Fruit fly (Drosophila melanogaster): ENCODE results near the gene SmB.
A peak's percentile ranks its signal among the peaks of the same experiment; 100 is the strongest.

SmB gene

dm6 chr2L:10413251-10414127 lies 12.9 kb downstream of the SmB start, which contains the start of the genes CG5355 and Klp31E (continued):
- TF ChIP-seq ranshi (GFP tag; IDR thresholded peaks at IDR 0.05), result 0 out of 2 replicates have a peak, but pooled peaks have one; percentile 44
- no peak for TF ChIP-seq CkIIα-i1 (GFP tag; IDR thresholded peaks at IDR 0.05)
- no peak for TF ChIP-seq Stat92E (GFP tag; optimal IDR thresholded peaks at IDR 0.05)
- no peak for TF ChIP-seq Poxn (GFP tag; IDR thresholded peaks at IDR 0.05)
- TF ChIP-seq CG4424 (GFP tag; optimal IDR thresholded peaks at IDR 0.05), result peak; percentile 73
- peak; percentile 46 for TF ChIP-seq CG10431 (GFP tag; optimal IDR thresholded peaks at IDR 0.05)
- TF ChIP-seq fd96Cb (tag; optimal IDR thresholded peaks at IDR 0.05), result peak; percentile 64
- TF ChIP-seq slp2 (GFP tag; optimal IDR thresholded peaks at IDR 0.05), result peak; percentile 37
- peak; percentile 65 for TF ChIP-seq HLH4C (GFP tag; IDR thresholded peaks at IDR 0.05; ENCODE audit: partially characterized antibody)
- TF ChIP-seq her (GFP tag; optimal IDR thresholded peaks at IDR 0.05), result no peak
- peak; percentile 37 for TF ChIP-seq salm (tag; optimal IDR thresholded peaks at IDR 0.05)
- TF ChIP-seq lov (optimal IDR thresholded peaks at IDR 0.05), result no peak
- TF ChIP-seq lov (GFP tag; IDR thresholded peaks at IDR 0.05), result no peak
- no peak for TF ChIP-seq CG8765 (GFP tag; IDR thresholded peaks at IDR 0.05)
- peak; percentile 71 for TF ChIP-seq Usf (GFP tag; optimal IDR thresholded peaks at IDR 0.05)
- peak; percentile 63 for TF ChIP-seq CG10147 (GFP tag; optimal IDR thresholded peaks at IDR 0.05)
- peak; percentile 20 for TF ChIP-seq NK7.1 (GFP tag; optimal IDR thresholded peaks at IDR 0.05)
- peak; percentile 43 for TF ChIP-seq CG7786 (GFP tag; optimal IDR thresholded peaks at IDR 0.05)
- TF ChIP-seq Hr3 (GFP tag; optimal IDR thresholded peaks at IDR 0.05), result peak; percentile 71
- no peak for TF ChIP-seq mirr (GFP tag; optimal IDR thresholded peaks at IDR 0.05)
- TF ChIP-seq amos (GFP tag; IDR thresholded peaks at IDR 0.05; ENCODE audit: partially characterized antibody), result peak; percentile 68; the same call in 1 of the 2 replicates
- no peak for TF ChIP-seq CG7987 (GFP tag; optimal IDR thresholded peaks at IDR 0.05)
- no peak for TF ChIP-seq Gug (GFP tag; IDR thresholded peaks at IDR 0.05)
- peak; percentile 73 for TF ChIP-seq CG15601 (tag; optimal IDR thresholded peaks at IDR 0.05)
- TF ChIP-seq psq (GFP tag; optimal IDR thresholded peaks at IDR 0.05), result no peak
- TF ChIP-seq CG9215 (GFP tag; IDR thresholded peaks at IDR 0.05), result no peak
- TF ChIP-seq Dek (tag; optimal IDR thresholded peaks at IDR 0.05), result no peak
- TF ChIP-seq CG14014 (GFP tag; IDR thresholded peaks at IDR 0.05), result no peak
- no peak for TF ChIP-seq CG13894 (tag; optimal IDR thresholded peaks at IDR 0.05)
- peak; percentile 69 for TF ChIP-seq az2 (GFP tag; optimal IDR thresholded peaks at IDR 0.05)
- no peak for TF ChIP-seq pan (optimal IDR thresholded peaks at IDR 0.05)
- peak in 1 of 2 experiments; percentile 63 for TF ChIP-seq pan (GFP tag; optimal IDR thresholded peaks at IDR 0.05 in 1 of 2, IDR thresholded peaks at IDR 0.05 in 1 of 2)
- TF ChIP-seq pita (GFP tag; optimal IDR thresholded peaks at IDR 0.05), result no peak
- TF ChIP-seq nmo (GFP tag; optimal IDR thresholded peaks at IDR 0.05), result peak; percentile 87
- TF ChIP-seq phol (tag; optimal IDR thresholded peaks at IDR 0.05), result peak; percentile 83
- TF ChIP-seq fu2 (GFP tag; optimal IDR thresholded peaks at IDR 0.05), result no peak
- peak; percentile 38 for TF ChIP-seq D19B (GFP tag; optimal IDR thresholded peaks at IDR 0.05)
- no peak for TF ChIP-seq btn (GFP tag; optimal IDR thresholded peaks at IDR 0.05)
- TF ChIP-seq ems (GFP tag; optimal IDR thresholded peaks at IDR 0.05), result peak; percentile 46
- no peak for TF ChIP-seq Nf-YA (GFP tag; IDR thresholded peaks at IDR 0.05)
- TF ChIP-seq inv (GFP tag; IDR thresholded peaks at IDR 0.05; ENCODE audit: partially characterized antibody), result peak; percentile 57
- no peak for TF ChIP-seq C15 (GFP tag; IDR thresholded peaks at IDR 0.05)
- peak; percentile 40 for TF ChIP-seq Antp (GFP tag; optimal IDR thresholded peaks at IDR 0.05)
- peak; percentile 68 for TF ChIP-seq CG16813 (GFP tag; IDR thresholded peaks at IDR 0.05; ENCODE audit: partially characterized antibody)
- peak; percentile 53 for TF ChIP-seq NfI (GFP tag; optimal IDR thresholded peaks at IDR 0.05)
- TF ChIP-seq unc-4 (GFP tag; IDR thresholded peaks at IDR 0.05; ENCODE audit: partially characterized antibody), result peak; percentile 65
- no peak for TF ChIP-seq D (optimal IDR thresholded peaks at IDR 0.05)
- TF ChIP-seq D (GFP tag; optimal IDR thresholded peaks at IDR 0.05), result peak; percentile 66
- peak; percentile 71 for TF ChIP-seq Ptx1 (GFP tag; IDR thresholded peaks at IDR 0.05)
